Fruit fly (Drosophila melanogaster) whole organism, embryonic: ENCODE data around the gene CG14252.
A peak's percentile ranks its signal among the peaks of the same experiment; 100 is the strongest.

Experiments used
- Antp ChIP-seq: fragments of 200-800 bp; sonication (Bioruptor generic); optimal IDR thresholded peaks from 3 replicates; lab custom pipeline; 2016; ENCODE audit warnings: missing biosample characterization, missing genetic modification characterization
- Atf3 ChIP-seq: fragments of 200-800 bp; sonication (Bioruptor generic); optimal IDR thresholded peaks from 3 replicates; lab custom pipeline; 2016; ENCODE audit warnings: missing biosample characterization, missing genetic modification characterization
- Blimp-1 ChIP-seq: fragments of 200-800 bp; sonication (Bioruptor generic); optimal IDR thresholded peaks from 3 replicates; lab custom pipeline; 2018; ENCODE audit warnings: missing biosample characterization, missing genetic modification characterization, mild to moderate bottlenecking, moderate library complexity, missing genetic modification reagents
- CG1024 ChIP-seq: fragments of 200-800 bp; sonication (Bioruptor generic); IDR thresholded peaks from 2 replicates; pipeline ENCODE4 v1.3.6; 2022; ENCODE audit warnings: missing biosample characterization, missing genetic modification characterization
- CG10274 ChIP-seq: fragments of 200-800 bp; sonication (Bioruptor generic); optimal IDR thresholded peaks from 3 replicates; lab custom pipeline; 2017; ENCODE audit warnings: missing biosample characterization, mild to moderate bottlenecking, missing genetic modification characterization
- CG11247 ChIP-seq: fragments of 200-800 bp; sonication (Bioruptor generic); IDR thresholded peaks from 2 replicates; pipeline ENCODE4 v1.3.6; 2022; ENCODE audit warnings: missing biosample characterization, missing genetic modification characterization
- CG1233 ChIP-seq: fragments of 200-800 bp; sonication (Bioruptor generic); optimal IDR thresholded peaks from 4 replicates; lab custom pipeline; 2018; ENCODE audit warnings: missing biosample characterization, mild to moderate bottlenecking, missing genetic modification characterization
- CG1603 ChIP-seq: fragments of 200-800 bp; sonication (Bioruptor generic); optimal IDR thresholded peaks from 2 replicates; lab custom pipeline; 2019; ENCODE audit warnings: missing biosample characterization, mild to moderate bottlenecking, missing genetic modification characterization, moderate library complexity
- CG16815 ChIP-seq: fragments of 200-800 bp; sonication (Bioruptor generic); optimal IDR thresholded peaks from 3 replicates; lab custom pipeline; 2017; ENCODE audit warnings: missing biosample characterization, mild to moderate bottlenecking, missing genetic modification characterization
- CG17359 ChIP-seq: fragments of 200-800 bp; sonication (Bioruptor generic); optimal IDR thresholded peaks from 3 replicates; lab custom pipeline; 2018; ENCODE audit warnings: missing biosample characterization, mild to moderate bottlenecking, missing genetic modification characterization, moderate library complexity
- CG17612 ChIP-seq: fragments of 200-800 bp; sonication (Bioruptor generic); IDR thresholded peaks from 2 replicates; pipeline ENCODE4 v1.3.6; 2022; ENCODE audit warnings: missing biosample characterization, missing genetic modification characterization
- CG18011 ChIP-seq: fragments of 200-800 bp; sonication (Bioruptor generic); optimal IDR thresholded peaks from 2 replicates; lab custom pipeline; 2017; ENCODE audit warnings: missing biosample characterization, missing genetic modification characterization, mild to moderate bottlenecking, moderate library complexity, missing genotype
- CG18476 ChIP-seq: fragments of 200-800 bp; sonication (Bioruptor generic); optimal IDR thresholded peaks from 2 replicates; lab custom pipeline; 2016; ENCODE audit warnings: missing biosample characterization, mild to moderate bottlenecking, missing genetic modification characterization
- CG2120 ChIP-seq: fragments of 200-800 bp; sonication (Bioruptor generic); optimal IDR thresholded peaks from 3 replicates; lab custom pipeline; 2016; ENCODE audit warnings: missing biosample characterization, missing genetic modification characterization
- CG2129 ChIP-seq: fragments of 200-800 bp; sonication (Bioruptor generic); IDR thresholded peaks from 2 replicates; pipeline ENCODE4 v1.3.6; 2022; ENCODE audit warnings: missing biosample characterization, missing genetic modification characterization; ENCODE audit not compliant: partially characterized antibody
- CG2678 ChIP-seq: fragments of 200-800 bp; sonication (Bioruptor generic); optimal IDR thresholded peaks from 3 replicates; lab custom pipeline; 2019; ENCODE audit warnings: missing biosample characterization, mild to moderate bottlenecking, missing genetic modification characterization, moderate library complexity
- CG2712 ChIP-seq: fragments of 200-800 bp; optimal IDR thresholded peaks from 3 replicates; lab custom pipeline; 2019; ENCODE audit warnings: missing biosample characterization, mild to moderate bottlenecking, missing genetic modification characterization, moderate library complexity
- CG6813 ChIP-seq: fragments of 200-800 bp; sonication (Bioruptor generic); optimal IDR thresholded peaks from 2 replicates; lab custom pipeline; 2017; ENCODE audit warnings: missing biosample characterization, missing genetic modification characterization, mild to moderate bottlenecking, moderate library complexity, missing genetic modification reagents
- CG9727 ChIP-seq: fragments of 200-800 bp; sonication (Bioruptor generic); optimal IDR thresholded peaks from 3 replicates; lab custom pipeline; 2017; ENCODE audit warnings: missing biosample characterization, mild to moderate bottlenecking, missing genetic modification characterization
- Dfd ChIP-seq, 2 experiments: fragments of >200 bp; optimal IDR thresholded peaks; 2 replicates each; lab custom pipeline; 2017; ENCODE audit warnings: missing biosample characterization in 2 of 2, missing genetic modification characterization in 2 of 2
- Dip3 ChIP-seq: fragments of 200-800 bp; sonication (Bioruptor generic); optimal IDR thresholded peaks from 3 replicates; lab custom pipeline; 2016; ENCODE audit warnings: missing biosample characterization, missing genetic modification characterization
- HLH54F ChIP-seq: fragments of 200-800 bp; sonication (Bioruptor generic); optimal IDR thresholded peaks from 3 replicates; lab custom pipeline; 2016; ENCODE audit warnings: missing biosample characterization, missing genetic modification characterization
- HmgZ ChIP-seq: fragments of 200-800 bp; sonication (Bioruptor generic); optimal IDR thresholded peaks from 2 replicates; lab custom pipeline; 2018; ENCODE audit warnings: missing biosample characterization, mild to moderate bottlenecking, missing genetic modification characterization
- Hr78 ChIP-seq, 2 experiments: fragments of 200-800 bp in 1 of 2; fragments of >200 bp in 1 of 2; sonication (Bioruptor generic) in 1 of 2; optimal IDR thresholded peaks; 2 replicates each; lab custom pipeline; 2017 to 2019; ENCODE audit warnings: missing biosample characterization in 2 of 2, missing genetic modification characterization in 2 of 2, mild to moderate bottlenecking in 1 of 2, moderate library complexity in 1 of 2
- Lim3 ChIP-seq: fragments of 200-800 bp; sonication (Bioruptor generic); IDR thresholded peaks from 2 replicates; pipeline ENCODE4 v1.3.6; 2022; ENCODE audit warnings: missing biosample characterization, missing genetic modification characterization
- MBD-R2 ChIP-seq: fragments of 200-800 bp; sonication (Bioruptor generic); IDR thresholded peaks from 2 replicates; pipeline ENCODE4 v1.3.6; 2022; ENCODE audit warnings: missing biosample characterization, missing genetic modification characterization
- Sox100B ChIP-seq: fragments of 200-800 bp; sonication (Bioruptor generic); optimal IDR thresholded peaks from 3 replicates; lab custom pipeline; 2018; ENCODE audit warnings: missing biosample characterization, mild to moderate bottlenecking, missing genetic modification characterization
- Xbp1 ChIP-seq: fragments of 200-800 bp; sonication (Bioruptor generic); optimal IDR thresholded peaks from 3 replicates; lab custom pipeline; 2016; ENCODE audit warnings: missing biosample characterization, mild to moderate bottlenecking, missing genetic modification characterization
- ap ChIP-seq: fragments of 200-800 bp; sonication (Bioruptor generic); IDR thresholded peaks from 2 replicates; pipeline ENCODE4 v1.3.6; 2022; ENCODE audit warnings: missing biosample characterization, missing genetic modification characterization
- croc ChIP-seq: fragments of 200-800 bp; sonication (Bioruptor generic); conservative IDR thresholded peaks from 3 replicates; pipeline ENCODE4 v1.3.6; 2022; ENCODE audit warnings: missing biosample characterization, missing genetic modification characterization
- danr ChIP-seq: fragments of 200-800 bp; sonication (Bioruptor generic); IDR thresholded peaks from 2 replicates; pipeline ENCODE4 v1.3.6; 2022; ENCODE audit warnings: missing biosample characterization, missing genetic modification characterization
- esg ChIP-seq: fragments of 200-800 bp; sonication (Bioruptor generic); conservative IDR thresholded peaks from 2 replicates; pipeline ENCODE4 v1.3.6; 2022; ENCODE audit warnings: missing biosample characterization, missing genetic modification characterization
- fd102C ChIP-seq: fragments of 200-800 bp; sonication (Bioruptor generic); optimal IDR thresholded peaks from 2 replicates; lab custom pipeline; 2018; ENCODE audit warnings: missing biosample characterization, mild to moderate bottlenecking, missing genetic modification characterization, moderate library complexity
- gcm ChIP-seq: fragments of 200-800 bp; sonication (Bioruptor generic); optimal IDR thresholded peaks from 2 replicates; lab custom pipeline; 2019; ENCODE audit warnings: missing biosample characterization, mild to moderate bottlenecking, missing genetic modification characterization, moderate library complexity
- gem ChIP-seq: fragments of 200-800 bp; sonication (Bioruptor generic); optimal IDR thresholded peaks from 2 replicates; lab custom pipeline; 2019; ENCODE audit warnings: missing biosample characterization, mild to moderate bottlenecking, missing genetic modification characterization, moderate library complexity
- gsb ChIP-seq: fragments of 200-800 bp; sonication (Bioruptor generic); IDR thresholded peaks from 2 replicates; pipeline ENCODE4 v1.3.6; 2022; ENCODE audit warnings: missing biosample characterization, missing genetic modification characterization
- hbn ChIP-seq: fragments of 200-800 bp; sonication (Bioruptor generic); IDR thresholded peaks from 2 replicates; pipeline ENCODE4 v1.3.6; 2022; ENCODE audit warnings: missing biosample characterization, missing genetic modification characterization; ENCODE audit not compliant: partially characterized antibody
- kah ChIP-seq: fragments of 200-800 bp; sonication (Bioruptor generic); optimal IDR thresholded peaks from 2 replicates; lab custom pipeline; 2018; ENCODE audit warnings: missing biosample characterization, mild to moderate bottlenecking, missing genetic modification characterization
- mam ChIP-seq: fragments of 200-800 bp; sonication (Bioruptor generic); optimal IDR thresholded peaks from 3 replicates; lab custom pipeline; 2016; ENCODE audit warnings: missing biosample characterization, missing genetic modification characterization
- mld ChIP-seq: fragments of 200-800 bp; sonication (Bioruptor generic); IDR thresholded peaks from 3 replicates; pipeline ENCODE4 v1.3.6; 2022; ENCODE audit warnings: missing biosample characterization, missing genetic modification characterization; ENCODE audit not compliant: partially characterized antibody
- nerfin-1 ChIP-seq: fragments of 200-800 bp; sonication (Bioruptor generic); optimal IDR thresholded peaks from 3 replicates; lab custom pipeline; 2019; ENCODE audit warnings: missing biosample characterization, mild to moderate bottlenecking, missing genetic modification characterization, moderate library complexity
- pan ChIP-seq, 4 experiments: fragments of >200 bp in 3 of 4; fragments of 200-800 bp in 1 of 4; sonication (Bioruptor generic) in 1 of 4; optimal IDR thresholded peaks in 3 of 4; IDR thresholded peaks in 1 of 4; 2 replicates each; pipeline versions ENCODE4 v1.3.6 to Lab custom; 2017 to 2022; ENCODE audit warnings: missing biosample characterization in 2 of 4, missing genetic modification characterization in 2 of 4, mixed read lengths in 1 of 4
- phol ChIP-seq: fragments of 200-800 bp; sonication (Bioruptor generic); optimal IDR thresholded peaks from 3 replicates; lab custom pipeline; 2018; ENCODE audit warnings: missing biosample characterization, mild to moderate bottlenecking, missing genetic modification characterization, moderate library complexity
- run ChIP-seq: fragments of 200-800 bp; sonication (Bioruptor generic); optimal IDR thresholded peaks from 3 replicates; lab custom pipeline; 2018; ENCODE audit warnings: missing biosample characterization, mild to moderate bottlenecking, missing genetic modification characterization
- slp2 ChIP-seq: fragments of 200-800 bp; sonication (Bioruptor generic); optimal IDR thresholded peaks from 2 replicates; lab custom pipeline; 2016; ENCODE audit warnings: missing biosample characterization, missing genetic modification characterization
- sna ChIP-seq: fragments of 200-800 bp; sonication (Bioruptor generic); IDR thresholded peaks from 2 replicates; pipeline ENCODE4 v1.3.6; 2022; ENCODE audit warnings: missing biosample characterization, missing genetic modification characterization; ENCODE audit not compliant: partially characterized antibody
- ttk ChIP-seq: fragments of 200-800 bp; sonication (Bioruptor generic); IDR thresholded peaks from 2 replicates; pipeline ENCODE4 v2.1.2; 2022; ENCODE audit warnings: missing biosample characterization, missing genetic modification characterization
- zfh1 ChIP-seq: fragments of 200-800 bp; sonication (Bioruptor generic); IDR thresholded peaks from 3 replicates; pipeline ENCODE4 v1.3.6; 2022; ENCODE audit warnings: missing biosample characterization, missing genetic modification characterization

CG14252 gene

dm6 chr3R:26988412-26988981, 43.2 kb downstream of the CG14252 start, which contains the start of gene CG31075 (continued):
- TF ChIP-seq croc (GFP tag; lab: Robert Waterston, UW) (no peak), gsb (no peak), CG10274 (GFP tag; lab: Kevin White, UChicago) (peak; percentile 97), CG2678 (tag; lab: Kevin White, UChicago) (peak; percentile 60), Hr78 (GFP tag; optimal IDR thresholded peaks at IDR 0.05; lab: Kevin White, UChicago) (no peak), Antp (GFP tag; lab: Kevin White, UChicago) (no peak), CG2712 (tag; lab: Kevin White, UChicago) (peak; percentile 28), Blimp-1 (GFP tag; lab: Kevin White, UChicago) (peak; percentile 26), danr (no peak), CG2120 (GFP tag; lab: Kevin White, UChicago) (peak; percentile 65), CG6813 (GFP tag; lab: Kevin White, UChicago) (peak; percentile 52), ap (peak; percentile 33), CG17612 (GFP tag; lab: Robert Waterston, UW) (no peak), kah (GFP tag; lab: Kevin White, UChicago) (no peak), CG11247 (GFP tag; lab: Robert Waterston, UW) (peak; percentile 25; the same call in 1 of the 2 replicates), fd102C (GFP tag; lab: Kevin White, UChicago) (no peak), CG1603 (tag; lab: Kevin White, UChicago) (peak; percentile 9), CG1024 (GFP tag; lab: Robert Waterston, UW) (peak; percentile 41; the same call in 1 of the 2 replicates), ttk (GFP tag; lab: Robert Waterston, UW) (peak; percentile 36; the same call in 1 of the 2 replicates), slp2 (GFP tag; lab: Kevin White, UChicago) (no peak), sna (GFP tag; lab: Robert Waterston, UW) (no peak), CG17359 (tag; lab: Kevin White, UChicago) (peak; percentile 65), HLH54F (peak; percentile 7), Dfd (GFP tag; optimal IDR thresholded peaks at IDR 0.05; lab: Kevin White, UChicago) (no peak), CG18011 (GFP tag; lab: Kevin White, UChicago) (no peak), gem (peak; percentile 77), run (tag; lab: Kevin White, UChicago) (peak; percentile 0), CG2129 (GFP tag; lab: Robert Waterston, UW) (no peak), mld (GFP tag; lab: Robert Waterston, UW) (no peak), mam (GFP tag; lab: Kevin White, UChicago) (peak; percentile 32), HmgZ (peak; percentile 22), Sox100B (GFP tag; lab: Kevin White, UChicago) (no peak), gcm (no peak), MBD-R2 (GFP tag; lab: Robert Waterston, UW) (peak; percentile 74; the same call in 1 of the 2 replicates), CG18476 (peak; percentile 52), Atf3 (no peak), nerfin-1 (tag; lab: Kevin White, UChicago) (no peak), Dip3 (GFP tag; lab: Kevin White, UChicago) (peak; percentile 23), CG1233 (GFP tag; lab: Kevin White, UChicago) (peak; percentile 36), Lim3 (GFP tag; lab: Robert Waterston, UW) (no peak), zfh1 (GFP tag; lab: Robert Waterston, UW) (peak; percentile 11; the same call in 1 of the 3 replicates), phol (tag; lab: Kevin White, UChicago) (peak; percentile 51), esg (peak; percentile 29; the same call in 1 of the 2 replicates), CG16815 (GFP tag; lab: Kevin White, UChicago) (peak; percentile 4), Xbp1 (GFP tag; lab: Kevin White, UChicago) (peak; percentile 18), pan (optimal IDR thresholded peaks at IDR 0.05; lab: Kevin White, UChicago) (no peak), pan (GFP tag; optimal IDR thresholded peaks at IDR 0.05 in 1 of 2, IDR thresholded peaks at IDR 0.05 in 1 of 2) (peak in 1 of 2 experiments; percentile 62), CG9727 (GFP tag; lab: Kevin White, UChicago) (peak; percentile 41), hbn (no peak)
